Fruit fly (Drosophila melanogaster) whole organism, embryonic: ENCODE data around the gene Coq5.

Source experiments
- CG11093 ChIP-seq: fragments of 200-800 bp; sonication (Bioruptor generic); IDR thresholded peaks from 3 replicates; pipeline ENCODE4 v1.3.6; 2022; ENCODE audit warnings: missing biosample characterization, missing genetic modification characterization
- CG11560 ChIP-seq: fragments of 200-800 bp; sonication (Bioruptor generic); IDR thresholded peaks from 3 replicates; pipeline ENCODE4 v1.3.6; 2022; ENCODE audit warnings: missing biosample characterization, missing genetic modification characterization
- CG12769 ChIP-seq: fragments of 200-800 bp; sonication (Bioruptor generic); optimal IDR thresholded peaks from 2 replicates; lab custom pipeline; 2019; ENCODE audit warnings: missing biosample characterization, mild to moderate bottlenecking, missing genetic modification characterization, moderate library complexity
- CG13775 ChIP-seq: fragments of 200-800 bp; sonication (Bioruptor generic); optimal IDR thresholded peaks from 3 replicates; lab custom pipeline; 2017; ENCODE audit warnings: missing biosample characterization, mild to moderate bottlenecking, missing genetic modification characterization
- CG1529 ChIP-seq: fragments of 200-800 bp; sonication (Bioruptor generic); optimal IDR thresholded peaks from 3 replicates; lab custom pipeline; 2018; ENCODE audit warnings: missing biosample characterization, missing genetic modification characterization
- CG1647 ChIP-seq: fragments of 200-800 bp; sonication (Bioruptor generic); optimal IDR thresholded peaks from 3 replicates; lab custom pipeline; 2016; ENCODE audit warnings: missing biosample characterization, missing genetic modification characterization
- CG16779 ChIP-seq: fragments of 200-800 bp; sonication (Bioruptor generic); IDR thresholded peaks from 2 replicates; pipeline ENCODE4 v1.3.6; 2022; ENCODE audit warnings: missing biosample characterization, missing genetic modification characterization
- CG17385 ChIP-seq: fragments of 200-800 bp; sonication (Bioruptor generic); optimal IDR thresholded peaks from 3 replicates; lab custom pipeline; 2018; ENCODE audit warnings: missing biosample characterization, mild to moderate bottlenecking, missing genetic modification characterization
- CG18011 ChIP-seq: fragments of 200-800 bp; sonication (Bioruptor generic); optimal IDR thresholded peaks from 2 replicates; lab custom pipeline; 2017; ENCODE audit warnings: missing biosample characterization, missing genetic modification characterization, mild to moderate bottlenecking, moderate library complexity, missing genotype
- CG2712 ChIP-seq: fragments of 200-800 bp; optimal IDR thresholded peaks from 3 replicates; lab custom pipeline; 2019; ENCODE audit warnings: missing biosample characterization, mild to moderate bottlenecking, missing genetic modification characterization, moderate library complexity
- CG3407 ChIP-seq: fragments of 200-800 bp; sonication (Bioruptor generic); optimal IDR thresholded peaks from 2 replicates; lab custom pipeline; 2018; ENCODE audit warnings: missing biosample characterization, mild to moderate bottlenecking, missing genetic modification characterization
- CG3838 ChIP-seq: fragments of 200-800 bp; sonication (Bioruptor generic); optimal IDR thresholded peaks from 3 replicates; lab custom pipeline; 2016; ENCODE audit warnings: missing biosample characterization, missing genetic modification characterization
- CG43689 ChIP-seq: fragments of 200-800 bp; sonication (Bioruptor generic); IDR thresholded peaks from 2 replicates; pipeline ENCODE4 v1.3.6; 2022; ENCODE audit warnings: missing biosample characterization, missing genetic modification characterization
- CG6791 ChIP-seq: fragments of 200-800 bp; sonication (Bioruptor generic); IDR thresholded peaks from 3 replicates; pipeline ENCODE4 v1.3.6; 2022; ENCODE audit warnings: missing biosample characterization, missing genetic modification characterization; ENCODE audit not compliant: partially characterized antibody
- CG6813 ChIP-seq: fragments of 200-800 bp; sonication (Bioruptor generic); optimal IDR thresholded peaks from 2 replicates; lab custom pipeline; 2017; ENCODE audit warnings: missing biosample characterization, missing genetic modification characterization, mild to moderate bottlenecking, moderate library complexity, missing genetic modification reagents
- CG7357 ChIP-seq: fragments of 200-800 bp; sonication (Bioruptor generic); IDR thresholded peaks from 3 replicates; pipeline ENCODE4 v1.3.6; 2022; ENCODE audit warnings: missing biosample characterization, missing genetic modification characterization
- CG9797 ChIP-seq: fragments of 200-800 bp; sonication (Bioruptor generic); optimal IDR thresholded peaks from 3 replicates; lab custom pipeline; 2018; ENCODE audit warnings: missing biosample characterization, mild to moderate bottlenecking, missing genetic modification characterization
- CHES-1-like ChIP-seq: fragments of 200-800 bp; sonication (Bioruptor generic); optimal IDR thresholded peaks from 2 replicates; lab custom pipeline; 2016; ENCODE audit warnings: missing biosample characterization, missing genetic modification characterization
- D19A ChIP-seq: fragments of 200-800 bp; optimal IDR thresholded peaks from 3 replicates; lab custom pipeline; 2019; ENCODE audit warnings: missing biosample characterization, mild to moderate bottlenecking, missing genetic modification characterization, moderate library complexity
- Dad ChIP-seq: fragments of 200-800 bp; sonication (Bioruptor generic); optimal IDR thresholded peaks from 3 replicates; lab custom pipeline; 2016; ENCODE audit warnings: missing biosample characterization, missing genetic modification characterization
- E2f2 ChIP-seq: fragments of 200-800 bp; sonication (Bioruptor generic); IDR thresholded peaks from 2 replicates; pipeline ENCODE4 v1.3.6; 2022; ENCODE audit warnings: missing biosample characterization, missing genetic modification characterization
- Fer2 ChIP-seq: fragments of 200-800 bp; sonication (Bioruptor generic); optimal IDR thresholded peaks from 2 replicates; lab custom pipeline; 2018; ENCODE audit warnings: missing biosample characterization, mild to moderate bottlenecking, missing genetic modification characterization, moderate library complexity
- Gsc ChIP-seq: fragments of 200-800 bp; sonication (Bioruptor generic); IDR thresholded peaks from 2 replicates; pipeline ENCODE4 v1.3.6; 2022; ENCODE audit warnings: missing biosample characterization, missing genetic modification characterization
- HLH4C ChIP-seq: fragments of 200-800 bp; sonication (Bioruptor generic); IDR thresholded peaks from 3 replicates; pipeline ENCODE4 v1.3.6; 2022; ENCODE audit warnings: missing biosample characterization, missing genetic modification characterization; ENCODE audit not compliant: partially characterized antibody
- Hand ChIP-seq: fragments of 200-800 bp; sonication (Bioruptor generic); optimal IDR thresholded peaks from 2 replicates; lab custom pipeline; 2017; ENCODE audit warnings: mild to moderate bottlenecking, missing biosample characterization, missing genetic modification reagents, missing genetic modification characterization
- Lhr ChIP-seq: fragments of 200-800 bp; sonication (Bioruptor generic); optimal IDR thresholded peaks from 3 replicates; lab custom pipeline; 2017; ENCODE audit warnings: mild to moderate bottlenecking, missing biosample characterization, missing genetic modification reagents, missing genetic modification characterization
- Mrtf ChIP-seq: fragments of 200-800 bp; sonication (Bioruptor generic); IDR thresholded peaks from 3 replicates; pipeline ENCODE4 v1.3.6; 2022; ENCODE audit warnings: missing biosample characterization, missing genetic modification characterization
- NC2β ChIP-seq: fragments of 200-800 bp; sonication (Bioruptor generic); optimal IDR thresholded peaks from 2 replicates; lab custom pipeline; 2016; ENCODE audit warnings: missing biosample characterization, missing genetic modification characterization
- Nf-YC ChIP-seq: fragments of 200-800 bp; optimal IDR thresholded peaks from 3 replicates; lab custom pipeline; 2019; ENCODE audit warnings: missing biosample characterization, mild to moderate bottlenecking, missing genetic modification characterization, moderate library complexity
- Sry-β ChIP-seq: fragments of 200-800 bp; sonication (Bioruptor generic); optimal IDR thresholded peaks from 2 replicates; lab custom pipeline; 2018; ENCODE audit warnings: missing biosample characterization, mild to moderate bottlenecking, missing genetic modification characterization, moderate library complexity
- Sry-δ ChIP-seq: fragments of 200-800 bp; sonication (Bioruptor generic); optimal IDR thresholded peaks from 2 replicates; lab custom pipeline; 2016; ENCODE audit warnings: missing biosample characterization, missing genetic modification characterization
- Tbp ChIP-seq: fragments of >200 bp; optimal IDR thresholded peaks from 2 replicates; lab custom pipeline; 2018; ENCODE audit warnings: missing biosample characterization, missing genetic modification characterization
- ase ChIP-seq: fragments of 200-800 bp; sonication (Bioruptor generic); IDR thresholded peaks from 3 replicates; pipeline ENCODE4 v1.3.6; 2022; ENCODE audit warnings: missing biosample characterization, missing genetic modification characterization
- croc ChIP-seq: fragments of 200-800 bp; sonication (Bioruptor generic); conservative IDR thresholded peaks from 3 replicates; pipeline ENCODE4 v1.3.6; 2022; ENCODE audit warnings: missing biosample characterization, missing genetic modification characterization
- da ChIP-seq: fragments of 200-800 bp; sonication (Bioruptor generic); optimal IDR thresholded peaks from 2 replicates; lab custom pipeline; 2016; ENCODE audit warnings: missing biosample characterization, missing genetic modification characterization
- en ChIP-seq: fragments of 200-800 bp; sonication (Bioruptor generic); optimal IDR thresholded peaks from 2 replicates; lab custom pipeline; 2016; ENCODE audit warnings: missing biosample characterization, missing genetic modification characterization
- ewg ChIP-seq: fragments of 200-800 bp; sonication (Bioruptor generic); optimal IDR thresholded peaks from 3 replicates; lab custom pipeline; 2017; ENCODE audit warnings: mild to moderate bottlenecking, missing biosample characterization, missing genetic modification reagents, missing genetic modification characterization
- her ChIP-seq: fragments of 200-800 bp; sonication (Bioruptor generic); optimal IDR thresholded peaks from 2 replicates; lab custom pipeline; 2016; ENCODE audit warnings: missing biosample characterization, missing genetic modification characterization
- inv ChIP-seq: fragments of 200-800 bp; sonication (Bioruptor generic); IDR thresholded peaks from 2 replicates; pipeline ENCODE4 v1.3.6; 2022; ENCODE audit warnings: missing biosample characterization, missing genetic modification characterization; ENCODE audit not compliant: partially characterized antibody
- jing ChIP-seq: fragments of 200-800 bp; sonication (Bioruptor generic); optimal IDR thresholded peaks from 2 replicates; lab custom pipeline; 2018; ENCODE audit warnings: missing biosample characterization, mild to moderate bottlenecking, missing genetic modification characterization
- lbe ChIP-seq: fragments of 200-800 bp; sonication (Bioruptor generic); optimal IDR thresholded peaks from 2 replicates; lab custom pipeline; 2016; ENCODE audit warnings: missing biosample characterization, mild to moderate bottlenecking, missing genetic modification characterization
- nerfin-1 ChIP-seq: fragments of 200-800 bp; sonication (Bioruptor generic); optimal IDR thresholded peaks from 3 replicates; lab custom pipeline; 2019; ENCODE audit warnings: missing biosample characterization, mild to moderate bottlenecking, missing genetic modification characterization, moderate library complexity
- nerfin-2 ChIP-seq: fragments of 200-800 bp; sonication (Bioruptor generic); IDR thresholded peaks from 2 replicates; pipeline ENCODE4 v1.3.6; 2022; ENCODE audit warnings: missing biosample characterization, missing genetic modification characterization; ENCODE audit not compliant: partially characterized antibody
- pan ChIP-seq, 4 experiments: fragments of >200 bp in 3 of 4; fragments of 200-800 bp in 1 of 4; sonication (Bioruptor generic) in 1 of 4; optimal IDR thresholded peaks in 3 of 4; IDR thresholded peaks in 1 of 4; 2 replicates each; pipeline versions ENCODE4 v1.3.6 to Lab custom; 2017 to 2022; ENCODE audit warnings: missing biosample characterization in 2 of 4, missing genetic modification characterization in 2 of 4, mixed read lengths in 1 of 4
- pnt ChIP-seq: fragments of 200-800 bp; sonication (Bioruptor generic); optimal IDR thresholded peaks from 3 replicates; lab custom pipeline; 2016; ENCODE audit warnings: missing biosample characterization, missing genetic modification characterization
- run ChIP-seq: fragments of 200-800 bp; sonication (Bioruptor generic); optimal IDR thresholded peaks from 3 replicates; lab custom pipeline; 2018; ENCODE audit warnings: missing biosample characterization, mild to moderate bottlenecking, missing genetic modification characterization
- stwl ChIP-seq: fragments of 200-800 bp; sonication (Bioruptor generic); optimal IDR thresholded peaks from 3 replicates; lab custom pipeline; 2018; ENCODE audit warnings: missing biosample characterization, mild to moderate bottlenecking, missing genetic modification characterization, moderate library complexity
- unc-4 ChIP-seq: fragments of 200-800 bp; sonication (Bioruptor generic); IDR thresholded peaks from 2 replicates; pipeline ENCODE4 v1.3.6; 2022; ENCODE audit warnings: missing biosample characterization, missing genetic modification characterization; ENCODE audit not compliant: partially characterized antibody
- usp ChIP-seq: fragments of >200 bp; optimal IDR thresholded peaks from 2 replicates; lab custom pipeline; 2017; ENCODE audit warnings: missing biosample characterization, missing genetic modification characterization

The Coq5 gene

DNA sequence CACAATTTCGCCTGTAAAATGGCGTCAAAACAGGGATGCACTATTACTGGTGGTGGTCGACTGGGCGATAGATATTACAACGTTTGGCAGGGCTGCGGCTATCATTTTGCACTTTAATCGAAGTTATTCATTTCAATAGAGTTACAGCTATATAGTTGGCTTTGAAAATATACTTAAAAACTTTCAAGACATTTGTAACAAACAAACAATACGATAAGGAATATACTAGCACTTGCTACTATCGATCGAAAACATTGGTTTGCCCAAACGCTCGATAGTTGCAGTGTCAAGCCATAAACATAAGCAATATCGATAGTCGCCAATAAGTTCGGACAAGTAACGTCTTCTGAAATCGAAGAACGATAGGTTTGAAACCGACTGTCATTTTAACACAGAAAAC is 34.9 kb downstream of the Coq5 start, which contains the start of the genes Bap60 and CG12096 (continued):
- TF ChIP-seq Nf-YC (tag; lab: Kevin White, UChicago) = peak; percentile 76
- peak; percentile 95 for TF ChIP-seq unc-4 (GFP tag; lab: Robert Waterston, UW)
- peak; percentile 15 for TF ChIP-seq en (GFP tag; lab: Kevin White, UChicago)
- no peak for TF ChIP-seq CG6813
- no peak for TF ChIP-seq CG16779 (GFP tag; lab: Robert Waterston, UW)
- peak; percentile 55 for TF ChIP-seq CG9797 (GFP tag; lab: Kevin White, UChicago)
- TF ChIP-seq CG11560 = no peak
- TF ChIP-seq inv = peak; percentile 92
- TF ChIP-seq CG1647 = peak; percentile 67
- TF ChIP-seq jing (GFP tag; lab: Kevin White, UChicago) = peak; percentile 26
- TF ChIP-seq CG3407 = no peak
- TF ChIP-seq CG17385 = peak; percentile 61
- TF ChIP-seq nerfin-2 (GFP tag; lab: Robert Waterston, UW) = peak; percentile 84
- TF ChIP-seq E2f2 = peak; percentile 52
- peak; percentile 11 for TF ChIP-seq Sry-β (GFP tag; lab: Kevin White, UChicago)
- TF ChIP-seq Lhr = peak; percentile 47
- peak; percentile 72 for TF ChIP-seq Dad (GFP tag; lab: Kevin White, UChicago)
- TF ChIP-seq run (tag; lab: Kevin White, UChicago) = no peak
- peak; percentile 94 for TF ChIP-seq HLH4C (GFP tag; lab: Robert Waterston, UW)
- peak; percentile 64 for TF ChIP-seq Fer2
- TF ChIP-seq Gsc (GFP tag; lab: Robert Waterston, UW) = 0 out of 2 replicates have a peak, but pooled peaks have one; percentile 8
- TF ChIP-seq Tbp = no peak
- TF ChIP-seq croc = peak; percentile 45; the same call in 2 of the 3 replicates
- TF ChIP-seq pan (optimal IDR thresholded peaks at IDR 0.05; lab: Kevin White, UChicago) = no peak
- peak in 1 of 2 experiments; percentile 37 for TF ChIP-seq pan (GFP tag; optimal IDR thresholded peaks at IDR 0.05 in 1 of 2, IDR thresholded peaks at IDR 0.05 in 1 of 2)
- TF ChIP-seq ewg (GFP tag; lab: Kevin White, UChicago) = peak; percentile 45
- no peak for TF ChIP-seq usp (GFP tag; lab: Kevin White, UChicago)
- TF ChIP-seq CG6791 = peak; percentile 81; the same call in 2 of the 3 replicates
- peak; percentile 65 for TF ChIP-seq pnt
- peak; percentile 68 for TF ChIP-seq NC2β (GFP tag; lab: Kevin White, UChicago)
- peak; percentile 82 for TF ChIP-seq CG2712 (tag; lab: Kevin White, UChicago)
- peak; percentile 32; the same call in 1 of the 3 replicates for TF ChIP-seq CG11093 (GFP tag; lab: Robert Waterston, UW)
- TF ChIP-seq D19A (tag; lab: Kevin White, UChicago) = no peak
- TF ChIP-seq CG12769 (tag; lab: Kevin White, UChicago) = no peak
- no peak for TF ChIP-seq lbe (GFP tag; lab: Kevin White, UChicago)
- peak; percentile 21 for TF ChIP-seq CG1529 (GFP tag; lab: Kevin White, UChicago)
- peak; percentile 59; the same call in 1 of the 3 replicates for TF ChIP-seq Mrtf (GFP tag; lab: Robert Waterston, UW)
- TF ChIP-seq Sry-δ = peak; percentile 98
- peak; percentile 14 for TF ChIP-seq Hand (GFP tag; lab: Kevin White, UChicago)
- peak; percentile 70 for TF ChIP-seq nerfin-1 (tag; lab: Kevin White, UChicago)
- peak; percentile 82 for TF ChIP-seq CG13775 (GFP tag; lab: Kevin White, UChicago)
- peak; percentile 66 for TF ChIP-seq her (GFP tag; lab: Kevin White, UChicago)
- no peak for TF ChIP-seq CG43689 (GFP tag; lab: Robert Waterston, UW)
- peak; percentile 84 for TF ChIP-seq stwl (tag; lab: Kevin White, UChicago)
- peak; percentile 68 for TF ChIP-seq CG18011 (GFP tag; lab: Kevin White, UChicago)
- TF ChIP-seq da (GFP tag; lab: Kevin White, UChicago) = peak; percentile 52
- TF ChIP-seq CG7357 (GFP tag; lab: Robert Waterston, UW) = peak; percentile 40; the same call in 2 of the 3 replicates
- peak; percentile 29; the same call in 1 of the 3 replicates for TF ChIP-seq ase
- TF ChIP-seq CG3838 (GFP tag; lab: Kevin White, UChicago) = no peak
- TF ChIP-seq CHES-1-like = peak; percentile 90
